Worm (Caenorhabditis elegans) whole organism, mixed stage, embryonic: ENCODE data around the gene skr-17.

Experiments used
- ceh-43 ChIP-seq: fragments of 200-800 bp; sonication (Bioruptor generic); optimal IDR thresholded peaks from 2 replicates; lab custom pipeline; 2018; ENCODE audit warnings: mild to moderate bottlenecking, missing genetic modification characterization, moderate library complexity, missing compliant biosample characterization
- cnd-1 ChIP-seq: fragments of 200-800 bp; sonication (Bioruptor generic); optimal IDR thresholded peaks from 2 replicates; lab custom pipeline; 2018; ENCODE audit warnings: mild to moderate bottlenecking, missing genetic modification characterization, missing compliant biosample characterization
- lin-13 ChIP-seq: fragments of 150-350 bp; optimal IDR thresholded peaks from 2 replicates; lab custom pipeline; 2014; ENCODE audit warnings: missing biosample characterization, missing genetic modification characterization
- mep-1 ChIP-seq: fragments of 150-350 bp; optimal IDR thresholded peaks from 2 replicates; lab custom pipeline; 2017; ENCODE audit warnings: missing biosample characterization, missing genetic modification reagents, missing genetic modification characterization, inconsistent platforms
- mls-2 ChIP-seq: sonication (generic microtip); optimal IDR thresholded peaks from 2 replicates; lab custom pipeline; 2016; ENCODE audit warnings: mild to moderate bottlenecking, missing genetic modification characterization, moderate library complexity, missing compliant biosample characterization
- nhr-237 ChIP-seq: fragments of 150-350 bp; optimal IDR thresholded peaks from 2 replicates; lab custom pipeline; 2014; ENCODE audit warnings: missing biosample characterization, missing genetic modification characterization
- nhr-76 ChIP-seq: sonication (generic microtip); optimal IDR thresholded peaks from 2 replicates; lab custom pipeline; 2017; ENCODE audit warnings: missing biosample characterization, missing genetic modification characterization
- pha-4 ChIP-seq: fragments of 150-350 bp; optimal IDR thresholded peaks from 2 replicates; lab custom pipeline; 2018; ENCODE audit warnings: missing biosample characterization, missing genetic modification reagents, missing genetic modification characterization
- sem-2 ChIP-seq: fragments of 200-800 bp; sonication (Bioruptor generic); optimal IDR thresholded peaks from 2 replicates; lab custom pipeline; 2018; ENCODE audit warnings: mild to moderate bottlenecking, missing genetic modification characterization, missing compliant biosample characterization
- snpc-4 ChIP-seq: fragments of 150-350 bp; optimal IDR thresholded peaks from 2 replicates; lab custom pipeline; 2014; ENCODE audit warnings: missing biosample characterization, missing genetic modification characterization
- tbx-8 ChIP-seq: fragments of 200-800 bp; sonication (Bioruptor generic); optimal IDR thresholded peaks from 2 replicates; lab custom pipeline; 2018; ENCODE audit warnings: mild to moderate bottlenecking, missing genetic modification characterization, moderate library complexity, missing compliant biosample characterization
- unc-62 ChIP-seq: fragments of 150-350 bp; optimal IDR thresholded peaks from 2 replicates; lab custom pipeline; 2014; ENCODE audit warnings: missing biosample characterization, missing genetic modification reagents, missing genetic modification characterization
- zip-8 ChIP-seq: fragments of 150-350 bp; optimal IDR thresholded peaks from 2 replicates; lab custom pipeline; 2014; ENCODE audit warnings: missing biosample characterization, missing genetic modification characterization

DNA sequence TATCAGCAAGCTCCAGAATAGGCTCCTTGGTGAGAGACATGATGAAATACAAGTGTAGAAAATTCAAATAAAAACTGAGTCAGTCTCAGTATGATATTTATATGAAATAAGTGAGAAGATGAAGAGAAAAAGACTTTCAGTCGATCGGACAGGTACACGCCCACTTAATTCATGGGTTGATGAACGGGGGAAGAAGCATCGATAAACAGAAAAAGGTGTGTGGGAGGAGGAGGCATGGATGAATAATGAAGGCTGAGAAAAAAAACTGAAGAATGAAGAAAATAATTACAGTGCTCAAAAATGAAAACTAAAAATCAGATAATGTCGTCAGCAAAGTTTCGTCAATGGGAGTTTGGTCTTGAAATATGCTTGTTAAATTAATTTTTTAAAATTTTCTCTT, 29.8 kb upstream of the skr-17 start, which contains the start of gene trx-1:
- TF ChIP-seq tbx-8 (GFP tag; lab: Kevin White, UChicago) = no peak
- TF ChIP-seq mep-1 (tag; lab: Kevin White, UChicago) = no peak
- no peak for TF ChIP-seq zip-8 (tag; lab: Kevin White, UChicago)
- TF ChIP-seq cnd-1 = no peak
- no peak for TF ChIP-seq nhr-237 (tag; lab: Kevin White, UChicago)
- no peak for TF ChIP-seq nhr-76
- no peak for TF ChIP-seq snpc-4 (tag; lab: Kevin White, UChicago)
- no peak for TF ChIP-seq sem-2
- TF ChIP-seq pha-4 = no peak
- no peak for TF ChIP-seq ceh-43
- no peak for TF ChIP-seq lin-13 (tag; lab: Kevin White, UChicago)
- no peak for TF ChIP-seq unc-62 (GFP tag; lab: Kevin White, UChicago)
- no peak for TF ChIP-seq mls-2
